Worm (Caenorhabditis elegans) whole organism, L4 larva: ENCODE data around the gene nol-9.

ENCODE experiments used
- R02D3.7 ChIP-seq: fragments of 150-350 bp; sonication (generic microtip); optimal IDR thresholded peaks from 3 replicates; lab custom pipeline; 2014; ENCODE audit warnings: missing biosample characterization, missing genetic modification characterization
- Y5F2A.4 ChIP-seq: fragments of 200-800 bp; sonication (Bioruptor generic); optimal IDR thresholded peaks from 2 replicates; lab custom pipeline; 2018; ENCODE audit warnings: mild to moderate bottlenecking, missing genetic modification characterization, missing compliant biosample characterization
- ama-1 ChIP-seq: fragments of 150-350 bp; optimal IDR thresholded peaks from 2 replicates; lab custom pipeline; 2014; ENCODE audit warnings: inconsistent platforms, mixed read lengths
- ceh-32 ChIP-seq: sonication (generic microtip); optimal IDR thresholded peaks from 2 replicates; lab custom pipeline; 2016; ENCODE audit warnings: mild to moderate bottlenecking, missing genetic modification characterization, missing compliant biosample characterization; ENCODE audit not compliant: poor library complexity
- lin-38 ChIP-seq: fragments of 200-800 bp; sonication (Bioruptor generic); IDR thresholded peaks from 2 replicates; pipeline ENCODE4 v1.3.6; 2022; ENCODE audit warnings: missing genetic modification reagents, missing genetic modification characterization, missing compliant biosample characterization
- nhr-102 ChIP-seq: sonication (generic microtip); optimal IDR thresholded peaks from 2 replicates; lab custom pipeline; 2016; ENCODE audit warnings: mild to moderate bottlenecking, missing genetic modification characterization, moderate library complexity, missing compliant biosample characterization
- nhr-25 ChIP-seq: sonication (generic microtip); optimal IDR thresholded peaks from 2 replicates; lab custom pipeline; 2017; ENCODE audit warnings: missing genetic modification characterization, mild to moderate bottlenecking, missing compliant biosample characterization, antibody characterized with exemption, moderate library complexity, borderline replicate concordance; ENCODE audit not compliant: insufficient read depth
- saeg-2 ChIP-seq: fragments of 200-800 bp; sonication (Bioruptor generic); IDR thresholded peaks from 2 replicates; pipeline ENCODE4 v1.3.6; 2022; ENCODE audit warnings: missing genetic modification reagents, missing genetic modification characterization, missing compliant biosample characterization

ce11 chrIV:13454698-13455097 is 32.4 kb downstream of the nol-9 start, which contains the start of gene uso-1:
- TF ChIP-seq saeg-2 (GFP tag; lab: Robert Waterston, UW), result no peak
- no peak for TF ChIP-seq nhr-25 (tag; lab: Kevin White, UChicago)
- no peak for TF ChIP-seq ceh-32
- no peak for TF ChIP-seq R02D3.7 (tag; lab: Kevin White, UChicago)
- no peak for TF ChIP-seq lin-38 (GFP tag; lab: Robert Waterston, UW)
- no peak for TF ChIP-seq Y5F2A.4 (GFP tag; lab: Kevin White, UChicago)
- no peak for TF ChIP-seq ama-1
- no peak for TF ChIP-seq nhr-102 (tag; lab: Kevin White, UChicago)
